Worm (Caenorhabditis elegans) whole organism, young adult: ENCODE measurements around the gene F15B9.8.

Source experiments
- B0035.1 ChIP-seq: sonication (generic microtip); optimal IDR thresholded peaks from 2 replicates; lab custom pipeline; 2016; ENCODE audit warnings: missing genetic modification characterization, mild to moderate bottlenecking, missing compliant biosample characterization, missing genotype, missing genetic modification reagents
- C06A6.2 ChIP-seq: fragments of 200-800 bp; sonication (Bioruptor generic); conservative IDR thresholded peaks from 2 replicates; pipeline ENCODE4 v1.3.6; 2022; ENCODE audit warnings: missing genetic modification characterization, missing compliant biosample characterization
- F22D6.2 ChIP-seq: sonication (generic microtip); optimal IDR thresholded peaks from 2 replicates; lab custom pipeline; 2016; ENCODE audit warnings: mild to moderate bottlenecking, missing genetic modification characterization, missing compliant biosample characterization
- F33H1.4 ChIP-seq: fragments of 200-800 bp; sonication (Bioruptor generic); IDR thresholded peaks from 2 replicates; pipeline ENCODE4 v1.3.6; 2022; ENCODE audit warnings: missing genetic modification reagents, missing genetic modification characterization, missing compliant biosample characterization
- F55B11.4 ChIP-seq: sonication (generic microtip); optimal IDR thresholded peaks from 2 replicates; lab custom pipeline; 2016; ENCODE audit warnings: missing compliant biosample characterization, missing genetic modification characterization, borderline replicate concordance; ENCODE audit not compliant: insufficient read depth
- K12H6.12 ChIP-seq: fragments of 200-800 bp; sonication (Bioruptor generic); optimal IDR thresholded peaks from 2 replicates; lab custom pipeline; 2018; ENCODE audit warnings: mild to moderate bottlenecking, missing genetic modification characterization, missing compliant biosample characterization
- T26A5.8 ChIP-seq: sonication (generic microtip); optimal IDR thresholded peaks from 2 replicates; lab custom pipeline; 2016; ENCODE audit warnings: missing genetic modification characterization, missing compliant biosample characterization
- akir-1 ChIP-seq: fragments of 200-800 bp; sonication (Bioruptor generic); optimal IDR thresholded peaks from 2 replicates; lab custom pipeline; 2018; ENCODE audit warnings: mild to moderate bottlenecking, missing genetic modification characterization, moderate library complexity, missing compliant biosample characterization
- aptf-2 ChIP-seq: fragments of 200-800 bp; sonication (Bioruptor generic); conservative IDR thresholded peaks from 2 replicates; pipeline ENCODE4 v1.3.6; 2022; ENCODE audit warnings: missing genetic modification reagents, missing genetic modification characterization, missing compliant biosample characterization
- aptf-3 ChIP-seq: fragments of 200-800 bp; sonication (Bioruptor generic); IDR thresholded peaks from 2 replicates; pipeline ENCODE4 v1.3.6; 2022; ENCODE audit warnings: missing genetic modification characterization, missing compliant biosample characterization
- attf-3 ChIP-seq: fragments of 200-800 bp; sonication (Bioruptor generic); conservative IDR thresholded peaks from 2 replicates; pipeline ENCODE4 v1.3.6; 2022; ENCODE audit warnings: missing genetic modification reagents, missing genetic modification characterization, missing compliant biosample characterization
- attf-6 ChIP-seq: fragments of 200-800 bp; sonication (Bioruptor generic); IDR thresholded peaks from 2 replicates; pipeline ENCODE4 v1.3.6; 2022; ENCODE audit warnings: missing genetic modification reagents, missing genetic modification characterization, missing compliant biosample characterization
- bed-2 ChIP-seq: fragments of 200-800 bp; sonication (Bioruptor generic); IDR thresholded peaks from 2 replicates; pipeline ENCODE4 v1.3.6; 2022; ENCODE audit warnings: missing genetic modification reagents, missing genetic modification characterization, missing compliant biosample characterization
- ceh-58 ChIP-seq: fragments of 200-800 bp; sonication (Bioruptor generic); IDR thresholded peaks from 2 replicates; pipeline ENCODE4 v1.3.6; 2022; ENCODE audit warnings: missing genetic modification characterization, missing compliant biosample characterization
- chd-7 ChIP-seq: sonication (generic microtip); optimal IDR thresholded peaks from 2 replicates; lab custom pipeline; 2016; ENCODE audit warnings: mild to moderate bottlenecking, missing genetic modification characterization, moderate library complexity, missing compliant biosample characterization
- die-1 ChIP-seq: sonication (generic microtip); optimal IDR thresholded peaks from 2 replicates; lab custom pipeline; 2016; ENCODE audit warnings: missing genotype, mild to moderate bottlenecking, missing genetic modification characterization, missing compliant biosample characterization
- dox-1 ChIP-seq: fragments of 200-800 bp; sonication (Bioruptor generic); IDR thresholded peaks from 2 replicates; pipeline ENCODE4 v1.3.6; 2022; ENCODE audit warnings: missing genetic modification reagents, missing genetic modification characterization, missing compliant biosample characterization
- efl-1 ChIP-seq: fragments of 150-350 bp; optimal IDR thresholded peaks from 2 replicates; lab custom pipeline; 2014; ENCODE audit warnings: missing biosample characterization, missing genetic modification reagents, missing genetic modification characterization
- egl-18 ChIP-seq: fragments of 200-800 bp; sonication (Bioruptor generic); IDR thresholded peaks from 2 replicates; pipeline ENCODE4 v1.3.6; 2022; ENCODE audit warnings: missing genetic modification reagents, missing genetic modification characterization, missing compliant biosample characterization
- egrh-3 ChIP-seq: fragments of 200-800 bp; sonication (Bioruptor generic); IDR thresholded peaks from 2 replicates; pipeline ENCODE4 v1.3.6; 2022; ENCODE audit warnings: missing genetic modification reagents, missing genetic modification characterization, missing compliant biosample characterization
- fkh-3 ChIP-seq: sonication (generic microtip); optimal IDR thresholded peaks from 2 replicates; lab custom pipeline; 2016; ENCODE audit warnings: mild to moderate bottlenecking, missing genetic modification characterization, missing compliant biosample characterization
- hlh-26 ChIP-seq: fragments of 200-800 bp; sonication (Bioruptor generic); conservative IDR thresholded peaks from 2 replicates; pipeline ENCODE4 v1.3.6; 2022; ENCODE audit warnings: missing genetic modification reagents, missing genetic modification characterization, missing compliant biosample characterization
- hmg-1.2 ChIP-seq: fragments of 200-800 bp; sonication (Bioruptor generic); IDR thresholded peaks from 2 replicates; pipeline ENCODE4 v1.3.6; 2022; ENCODE audit warnings: missing genetic modification reagents, missing genetic modification characterization, missing compliant biosample characterization
- let-607 ChIP-seq, 2 experiments: fragments of 200-800 bp in 1 of 2; sonication (Bioruptor generic) in 1 of 2; sonication (generic microtip) in 1 of 2; optimal IDR thresholded peaks; 2 replicates each; lab custom pipeline; 2016 to 2018; ENCODE audit warnings: mild to moderate bottlenecking in 2 of 2, missing compliant biosample characterization in 2 of 2, missing genetic modification characterization in 2 of 2, moderate library complexity in 2 of 2, missing genotype in 1 of 2
- lin-35 ChIP-seq, 3 experiments: fragments of 150-350 bp in 2 of 3; sonication (generic microtip) in 1 of 3; optimal IDR thresholded peaks; 2 replicates each; lab custom pipeline; 2014 to 2018; ENCODE audit warnings: missing biosample characterization in 3 of 3, missing genetic modification characterization in 3 of 3, missing genetic modification reagents in 3 of 3
- lin-54 ChIP-seq: fragments of 200-800 bp; sonication (Bioruptor generic); optimal IDR thresholded peaks from 2 replicates; lab custom pipeline; 2018; ENCODE audit warnings: mild to moderate bottlenecking, missing genetic modification characterization, missing compliant biosample characterization
- lir-1 ChIP-seq: fragments of 200-800 bp; sonication (Bioruptor generic); conservative IDR thresholded peaks from 2 replicates; pipeline ENCODE4 v1.3.6; 2022; ENCODE audit warnings: missing genetic modification reagents, missing genetic modification characterization, missing compliant biosample characterization
- lsl-1 ChIP-seq: fragments of 200-800 bp; sonication (Bioruptor generic); optimal IDR thresholded peaks from 2 replicates; lab custom pipeline; 2018; ENCODE audit warnings: mild to moderate bottlenecking, missing genetic modification characterization, moderate library complexity, missing compliant biosample characterization
- madf-3 ChIP-seq: fragments of 200-800 bp; sonication (Bioruptor generic); IDR thresholded peaks from 2 replicates; pipeline ENCODE4 v1.3.6; 2022; ENCODE audit warnings: missing genetic modification reagents, missing genetic modification characterization, missing compliant biosample characterization
- madf-6 ChIP-seq: fragments of 200-800 bp; sonication (Bioruptor generic); IDR thresholded peaks from 2 replicates; pipeline ENCODE4 v1.3.6; 2022; ENCODE audit warnings: missing genetic modification reagents, missing genetic modification characterization, missing compliant biosample characterization
- madf-8 ChIP-seq: fragments of 200-800 bp; sonication (Bioruptor generic); conservative IDR thresholded peaks from 2 replicates; pipeline ENCODE4 v1.3.6; 2022; ENCODE audit warnings: missing genetic modification reagents, missing genetic modification characterization, missing compliant biosample characterization
- mcd-1 ChIP-seq: fragments of 200-800 bp; sonication (Bioruptor generic); IDR thresholded peaks from 2 replicates; pipeline ENCODE4 v1.3.6; 2022; ENCODE audit warnings: missing genetic modification reagents, missing genetic modification characterization, missing compliant biosample characterization
- mxl-1 ChIP-seq: sonication (generic microtip); optimal IDR thresholded peaks from 2 replicates; lab custom pipeline; 2016; ENCODE audit warnings: missing genetic modification characterization, missing compliant biosample characterization
- nfya-1 ChIP-seq: sonication (generic microtip); optimal IDR thresholded peaks from 2 replicates; lab custom pipeline; 2017; ENCODE audit warnings: antibody characterized with exemption, missing compliant biosample characterization, missing genetic modification characterization, borderline replicate concordance; ENCODE audit not compliant: insufficient read depth
- nfyb-1 ChIP-seq: fragments of 200-800 bp; sonication (Bioruptor generic); IDR thresholded peaks from 2 replicates; pipeline ENCODE4 v1.3.6; 2022; ENCODE audit warnings: missing genetic modification reagents, missing genetic modification characterization, missing compliant biosample characterization
- nhr-179 ChIP-seq: sonication (generic microtip); optimal IDR thresholded peaks from 2 replicates; lab custom pipeline; 2016; ENCODE audit warnings: mild to moderate bottlenecking, missing genetic modification characterization, missing compliant biosample characterization
- pbrm-1 ChIP-seq: fragments of 200-800 bp; sonication (Bioruptor generic); IDR thresholded peaks from 2 replicates; pipeline ENCODE4 v1.3.6; 2022; ENCODE audit warnings: missing genetic modification reagents, missing genetic modification characterization, missing compliant biosample characterization
- pha-4 ChIP-seq: fragments of 150-350 bp; sonication (generic microtip); optimal IDR thresholded peaks from 2 replicates; lab custom pipeline; 2014; ENCODE audit warnings: missing biosample characterization, missing genetic modification reagents, missing genetic modification characterization
- rpc-1 ChIP-seq, 2 experiments: fragments of 150-350 bp in 1 of 2; sonication (generic microtip) in 1 of 2; optimal IDR thresholded peaks; 2 replicates each; lab custom pipeline; 2014 to 2018; ENCODE audit warnings: missing biosample characterization in 1 of 2, missing genetic modification characterization in 1 of 2, missing genetic modification reagents in 1 of 2, missing genotype in 1 of 2
- snpc-3.4 ChIP-seq: sonication (generic microtip); optimal IDR thresholded peaks from 2 replicates; lab custom pipeline; 2017; ENCODE audit warnings: missing genetic modification characterization, mild to moderate bottlenecking, missing compliant biosample characterization, antibody characterized with exemption, moderate library complexity, missing genotype, missing genetic modification reagents
- tlf-1 ChIP-seq: fragments of 200-800 bp; sonication (Bioruptor generic); optimal IDR thresholded peaks from 2 replicates; lab custom pipeline; 2018; ENCODE audit warnings: mild to moderate bottlenecking, missing genetic modification characterization, missing compliant biosample characterization
- unc-130 ChIP-seq: sonication (generic microtip); optimal IDR thresholded peaks from 2 replicates; lab custom pipeline; 2016; ENCODE audit warnings: missing genetic modification reagents, missing genetic modification characterization, missing compliant biosample characterization
- zfh-2 ChIP-seq: fragments of 200-800 bp; sonication (Bioruptor generic); conservative IDR thresholded peaks from 2 replicates; pipeline ENCODE4 v1.3.6; 2022; ENCODE audit warnings: missing genetic modification reagents, missing genetic modification characterization, missing compliant biosample characterization
- ztf-18 ChIP-seq: sonication (generic microtip); optimal IDR thresholded peaks from 2 replicates; lab custom pipeline; 2016; ENCODE audit warnings: missing genotype, mild to moderate bottlenecking, missing genetic modification characterization, missing compliant biosample characterization
- ztf-22 ChIP-seq: fragments of 200-800 bp; sonication (Bioruptor generic); optimal IDR thresholded peaks from 2 replicates; lab custom pipeline; 2018; ENCODE audit warnings: mild to moderate bottlenecking, missing genetic modification characterization, moderate library complexity, missing compliant biosample characterization
- ztf-26 ChIP-seq: sonication (generic microtip); optimal IDR thresholded peaks from 2 replicates; lab custom pipeline; 2017; ENCODE audit warnings: missing genetic modification characterization, missing compliant biosample characterization
- ztf-28 ChIP-seq: fragments of 200-800 bp; sonication (Bioruptor generic); IDR thresholded peaks from 2 replicates; pipeline ENCODE4 v1.3.6; 2022; ENCODE audit warnings: missing genetic modification reagents, missing genetic modification characterization, missing compliant biosample characterization
- ztf-3 ChIP-seq: fragments of 200-800 bp; sonication (Bioruptor generic); optimal IDR thresholded peaks from 2 replicates; lab custom pipeline; 2018; ENCODE audit warnings: mild to moderate bottlenecking, missing genetic modification characterization, missing compliant biosample characterization
- ztf-6 ChIP-seq: fragments of 200-800 bp; sonication (Bioruptor generic); IDR thresholded peaks from 2 replicates; pipeline ENCODE4 v1.3.6; 2022; ENCODE audit warnings: missing genetic modification reagents, missing genetic modification characterization, missing compliant biosample characterization

Gene F15B9.8

DNA sequence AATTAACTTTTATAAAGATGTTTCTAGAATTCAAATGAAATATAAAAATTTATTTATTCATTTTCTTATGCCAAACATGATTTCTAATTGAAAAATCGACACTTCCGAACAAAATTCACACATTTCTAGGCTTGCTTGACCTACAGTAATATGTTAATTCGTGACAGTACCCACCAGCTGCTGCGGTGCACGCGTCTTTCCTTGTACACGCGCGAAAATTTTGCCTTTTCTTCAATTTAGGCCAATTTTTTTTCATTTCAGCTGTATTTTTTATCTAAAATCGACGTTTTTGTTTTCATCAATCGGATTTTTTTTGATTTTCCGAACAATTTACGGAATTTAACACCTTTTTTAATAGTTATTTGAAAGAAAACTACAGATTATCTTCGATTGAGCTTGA is 11.7 kb downstream of the F15B9.8 start (continued):
- TF ChIP-seq F33H1.4 (GFP tag; lab: Robert Waterston, UW), result peak; percentile 92
- TF ChIP-seq unc-130 (GFP tag; lab: Kevin White, UChicago), result peak; percentile 12
- no peak for TF ChIP-seq rpc-1 (optimal IDR thresholded peaks at IDR 0.05; lab: Kevin White, UChicago)
- TF ChIP-seq rpc-1 (tag; optimal IDR thresholded peaks at IDR 0.05; lab: Kevin White, UChicago), result peak; percentile 4
- no peak for TF ChIP-seq akir-1 (GFP tag; lab: Kevin White, UChicago)
- TF ChIP-seq B0035.1 (tag; lab: Kevin White, UChicago), result no peak
- no peak for TF ChIP-seq ztf-22
- peak; percentile 29; the same call in 1 of the 2 replicates for TF ChIP-seq hmg-1.2 (GFP tag; lab: Robert Waterston, UW)
- TF ChIP-seq chd-7 (tag; lab: Kevin White, UChicago), result no peak
- peak; percentile 83 for TF ChIP-seq snpc-3.4 (tag; lab: Kevin White, UChicago)
- TF ChIP-seq aptf-3 (GFP tag; lab: Robert Waterston, UW), result no peak
- TF ChIP-seq egrh-3 (GFP tag; lab: Robert Waterston, UW), result no peak
- TF ChIP-seq mxl-1 (tag; lab: Kevin White, UChicago), result no peak
- TF ChIP-seq lir-1 (GFP tag; lab: Robert Waterston, UW), result no peak; the same call in 1 of the 2 replicates
- TF ChIP-seq F22D6.2 (tag; lab: Kevin White, UChicago), result no peak
- TF ChIP-seq T26A5.8 (tag; lab: Kevin White, UChicago), result no peak
- no peak for TF ChIP-seq nfya-1 (tag; lab: Kevin White, UChicago)
- no peak for TF ChIP-seq dox-1 (GFP tag; lab: Robert Waterston, UW)
- no peak for TF ChIP-seq bed-2 (GFP tag; lab: Robert Waterston, UW)
- no peak for TF ChIP-seq fkh-3 (tag; lab: Kevin White, UChicago)
- TF ChIP-seq hlh-26 (GFP tag; lab: Robert Waterston, UW), result no peak
- no peak for TF ChIP-seq K12H6.12 (tag; lab: Kevin White, UChicago)
- no peak for TF ChIP-seq C06A6.2
- peak; percentile 95 for TF ChIP-seq madf-8 (GFP tag; lab: Robert Waterston, UW)
- TF ChIP-seq tlf-1 (GFP tag; lab: Kevin White, UChicago), result peak; percentile 12
- TF ChIP-seq efl-1 (GFP tag; lab: Kevin White, UChicago), result peak; percentile 95
- no peak for TF ChIP-seq lin-35 (GFP tag; optimal IDR thresholded peaks at IDR 0.05; lab: Kevin White, UChicago)
- no peak for TF ChIP-seq madf-3
- TF ChIP-seq ztf-26 (tag; lab: Kevin White, UChicago), result no peak
- TF ChIP-seq zfh-2 (GFP tag; lab: Robert Waterston, UW), result no peak
- TF ChIP-seq F55B11.4 (tag; lab: Kevin White, UChicago), result no peak
- TF ChIP-seq madf-6 (GFP tag; lab: Robert Waterston, UW), result peak; percentile 97
- TF ChIP-seq ztf-3 (GFP tag; lab: Kevin White, UChicago), result no peak
- TF ChIP-seq ceh-58, result no peak
- TF ChIP-seq lin-54, result no peak
- TF ChIP-seq aptf-2, result no peak
- peak; percentile 35; the same call in 1 of the 2 replicates for TF ChIP-seq pbrm-1 (GFP tag; lab: Robert Waterston, UW)
- TF ChIP-seq ztf-28 (GFP tag; lab: Robert Waterston, UW), result no peak
- TF ChIP-seq nhr-179 (tag; lab: Kevin White, UChicago), result no peak
- no peak for TF ChIP-seq mcd-1 (GFP tag; lab: Robert Waterston, UW)
- TF ChIP-seq attf-6 (GFP tag; lab: Robert Waterston, UW), result no peak
- no peak for TF ChIP-seq nfyb-1 (GFP tag; lab: Robert Waterston, UW)
- TF ChIP-seq egl-18 (GFP tag; lab: Robert Waterston, UW), result no peak
- TF ChIP-seq pha-4, result no peak
- TF ChIP-seq ztf-18, result no peak
- peak; percentile 99 for TF ChIP-seq lsl-1 (GFP tag; lab: Kevin White, UChicago)
- no peak for TF ChIP-seq ztf-6
- no peak for TF ChIP-seq let-607 (tag; optimal IDR thresholded peaks at IDR 0.05; lab: Kevin White, UChicago)
- peak; percentile 34; the same call in 1 of the 2 replicates for TF ChIP-seq attf-3 (GFP tag; lab: Robert Waterston, UW)
- TF ChIP-seq die-1 (tag; lab: Kevin White, UChicago), result no peak
